Worm (Caenorhabditis elegans): Measurements from ENCODE around the gene mel-32.

mel-32 gene

ce11 chrIII:6482918-6483317, 40.1 kb upstream of the mel-32 start, which contains the start of gene chtb-2:
chtb-2 (plus strand) TSS chrIII:6483218.
- TF ChIP-seq mdt-29 (GFP tag; IDR thresholded peaks at IDR 0.05) (no peak), php-3 (GFP tag; IDR thresholded peaks at IDR 0.05) (no peak), zfp-2 (tag; optimal IDR thresholded peaks at IDR 0.05) (no peak), spr-3 (GFP tag; optimal IDR thresholded peaks at IDR 0.05) (no peak), nhr-77 (tag; optimal IDR thresholded peaks at IDR 0.05) (no peak), hlh-11 (tag; optimal IDR thresholded peaks at IDR 0.05) (no peak), Y5F2A.4 (GFP tag; optimal IDR thresholded peaks at IDR 0.05) (no peak), snpc-4 (tag; optimal IDR thresholded peaks at IDR 0.05) (no peak), nhr-42 (GFP tag; IDR thresholded peaks at IDR 0.05) (no peak), fkh-10 (GFP tag; optimal IDR thresholded peaks at IDR 0.05) (no peak), ztf-7 (tag; optimal IDR thresholded peaks at IDR 0.05) (no peak), daf-16 (GFP tag; optimal IDR thresholded peaks at IDR 0.05) (no peak), daf-16 (tag; optimal IDR thresholded peaks at IDR 0.05) (no peak), arid-1 (GFP tag; conservative IDR thresholded peaks at IDR 0.05) (no peak), mep-1 (tag; optimal IDR thresholded peaks at IDR 0.05) (no peak), nhr-48 (tag; optimal IDR thresholded peaks at IDR 0.05) (no peak), rbr-2 (tag; optimal IDR thresholded peaks at IDR 0.05) (no peak), aha-1 (tag) (no peak), gei-8 (GFP tag; optimal IDR thresholded peaks at IDR 0.05) (no peak), zag-1 (tag; optimal IDR thresholded peaks at IDR 0.05) (no peak)

- no peak for TF ChIP-seq T20F7.1 (GFP tag; optimal IDR thresholded peaks at IDR 0.05)
- peak; percentile 93 for TF ChIP-seq aha-1 (tag)
These were observed 36.6 kb upstream of the mel-32 start for ce11 chrIII:6479439-6479838.

DNA sequence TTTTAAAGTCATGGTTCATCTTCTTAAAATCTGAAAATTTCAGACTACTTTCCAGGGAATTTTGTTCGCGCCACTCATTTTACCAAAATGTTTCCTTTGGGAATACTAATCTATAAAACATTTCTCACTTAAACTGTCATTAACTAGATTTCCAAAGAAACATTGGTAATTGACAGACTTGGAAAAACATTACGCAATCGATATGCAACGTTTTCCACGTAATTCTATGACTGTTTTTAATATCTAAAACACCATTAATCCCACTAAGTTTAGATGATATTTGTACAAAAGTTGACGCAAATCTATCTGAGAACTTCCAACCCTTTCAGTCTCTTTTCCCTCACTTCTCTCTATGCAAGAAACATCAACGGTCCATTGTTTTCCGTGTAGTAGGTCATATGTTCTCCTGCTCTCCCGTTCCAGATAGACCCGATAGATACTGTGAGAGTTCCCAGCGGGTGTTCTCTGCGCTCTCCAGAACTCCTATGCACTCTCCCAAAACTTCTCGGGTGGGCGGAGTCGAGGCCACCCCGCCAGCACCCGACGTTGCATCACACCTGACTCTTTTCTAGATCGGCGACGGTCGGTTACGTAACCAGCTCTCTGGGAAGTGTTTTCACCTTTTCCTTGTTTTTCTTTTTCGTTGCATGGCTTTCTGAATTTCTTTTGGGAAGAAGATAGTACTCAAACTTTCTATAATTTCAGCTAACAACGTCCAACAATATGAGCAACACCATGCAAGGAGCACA, 35.6 kb upstream of the mel-32 start, which contains the start of gene zip-8:
zip-8 (plus strand) TSS at position 700 of the 749 bp plus-strand sequence.
- no peak for TF ChIP-seq ztf-7 (tag; optimal IDR thresholded peaks at IDR 0.05)
- TF ChIP-seq set-16 (GFP tag; IDR thresholded peaks at IDR 0.05), result peak; percentile 66
- TF ChIP-seq aha-1 (tag), result peak; percentile 71

DNA sequence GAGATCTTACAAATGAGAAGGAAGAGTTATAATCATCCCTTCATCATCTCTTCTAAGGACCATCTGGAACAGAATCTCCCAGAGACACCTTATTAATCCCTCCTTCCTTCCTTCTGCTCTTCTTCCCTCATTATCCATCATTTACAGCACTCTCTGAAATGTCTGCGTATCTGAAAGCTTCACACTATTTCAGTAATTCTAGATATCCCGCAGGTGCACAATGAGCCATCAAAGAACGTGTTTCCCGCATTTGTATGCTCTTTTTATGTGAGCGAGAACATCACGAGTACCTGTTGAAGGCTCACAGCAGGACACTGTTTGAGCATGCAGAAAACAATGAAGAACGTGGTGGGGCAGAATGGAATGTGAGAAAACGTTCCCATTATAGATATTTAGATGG, 33.6 kb upstream of the mel-32 start:
- TF ChIP-seq F49E8.2 (tag; optimal IDR thresholded peaks at IDR 0.05; ENCODE audit: borderline replicate concordance) (no peak), ces-1 (GFP tag; optimal IDR thresholded peaks at IDR 0.05) (no peak), nhr-111 (GFP tag; optimal IDR thresholded peaks at IDR 0.05) (no peak), nhr-77 (tag; optimal IDR thresholded peaks at IDR 0.05) (no peak), unc-39 (tag; optimal IDR thresholded peaks at IDR 0.05) (no peak), dpl-1 (GFP tag; optimal IDR thresholded peaks at IDR 0.05) (no peak)

DNA sequence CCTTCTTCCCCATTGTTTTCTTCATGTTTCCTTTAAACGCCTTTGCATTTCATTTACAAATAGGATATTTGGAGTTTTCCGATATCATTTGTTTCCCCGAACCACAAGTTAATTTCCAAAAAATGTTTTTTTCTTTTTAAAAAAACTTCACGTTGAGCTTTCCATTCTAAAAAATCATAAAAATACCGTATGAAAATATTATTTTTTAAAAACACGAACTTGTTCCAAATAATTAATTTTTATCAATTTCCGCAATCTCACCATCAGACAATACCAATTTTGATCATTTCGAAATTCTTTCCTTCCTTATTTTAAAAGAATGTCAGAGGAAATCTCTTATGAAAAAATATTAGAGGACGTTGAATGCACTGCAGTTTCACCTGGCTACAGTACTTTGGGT, 28.7 kb upstream of the mel-32 start, which contains the start of gene wht-6:
wht-6 (plus strand) TSS at position 301 of the 400 bp plus-strand sequence.
- TF ChIP-seq cey-2 (tag; optimal IDR thresholded peaks at IDR 0.05; ENCODE audit: borderline replicate concordance, insufficient read depth) (no peak), hlh-30 (tag; optimal IDR thresholded peaks at IDR 0.05; ENCODE audit: insufficient read depth) (no peak), zip-2 (tag; optimal IDR thresholded peaks at IDR 0.05) (no peak), snpc-4 (tag; optimal IDR thresholded peaks at IDR 0.05) (no peak), nhr-102 (tag; optimal IDR thresholded peaks at IDR 0.05) (no peak), ceh-20 (GFP tag; IDR thresholded peaks at IDR 0.05) (no peak), ztf-7 (tag; optimal IDR thresholded peaks at IDR 0.05) (no peak), fos-1 (tag; optimal IDR thresholded peaks at IDR 0.05) (no peak)
